Worm (Caenorhabditis elegans) whole organism, mixed stage, embryonic: ENCODE data around the gene F10D7.5.

ENCODE experiments used
- M03D4.4 ChIP-seq: sonication (generic microtip); optimal IDR thresholded peaks from 2 replicates; lab custom pipeline; 2017; ENCODE audit warnings: mild to moderate bottlenecking, missing genetic modification characterization, missing compliant biosample characterization
- bed-3 ChIP-seq: fragments of 200-800 bp; sonication (Bioruptor generic); optimal IDR thresholded peaks from 3 replicates; lab custom pipeline; 2018; ENCODE audit warnings: mild to moderate bottlenecking, missing genetic modification characterization, moderate library complexity, missing compliant biosample characterization
- blmp-1 ChIP-seq: fragments of 150-350 bp; optimal IDR thresholded peaks from 2 replicates; lab custom pipeline; 2014; ENCODE audit warnings: missing biosample characterization, missing genetic modification characterization
- ceh-39 ChIP-seq: fragments of 150-350 bp; optimal IDR thresholded peaks from 2 replicates; lab custom pipeline; 2014; ENCODE audit warnings: missing biosample characterization, missing genetic modification characterization
- ceh-43 ChIP-seq: fragments of 200-800 bp; sonication (Bioruptor generic); optimal IDR thresholded peaks from 2 replicates; lab custom pipeline; 2018; ENCODE audit warnings: mild to moderate bottlenecking, missing genetic modification characterization, moderate library complexity, missing compliant biosample characterization
- ceh-83 ChIP-seq: fragments of 200-800 bp; sonication (Bioruptor generic); optimal IDR thresholded peaks from 2 replicates; lab custom pipeline; 2018; ENCODE audit warnings: mild to moderate bottlenecking, missing genetic modification characterization, missing compliant biosample characterization
- ces-1 ChIP-seq: fragments of 150-350 bp; optimal IDR thresholded peaks from 2 replicates; lab custom pipeline; 2014; ENCODE audit warnings: missing biosample characterization, missing genetic modification reagents, missing genetic modification characterization
- cnd-1 ChIP-seq: fragments of 200-800 bp; sonication (Bioruptor generic); optimal IDR thresholded peaks from 2 replicates; lab custom pipeline; 2018; ENCODE audit warnings: mild to moderate bottlenecking, missing genetic modification characterization, missing compliant biosample characterization
- drap-1 ChIP-seq: fragments of 200-800 bp; sonication (Bioruptor generic); optimal IDR thresholded peaks from 3 replicates; lab custom pipeline; 2018; ENCODE audit warnings: mild to moderate bottlenecking, missing genetic modification characterization, missing compliant biosample characterization
- elt-1 ChIP-seq: sonication (generic microtip); optimal IDR thresholded peaks from 2 replicates; lab custom pipeline; 2017; ENCODE audit warnings: missing genetic modification characterization, mild to moderate bottlenecking, missing compliant biosample characterization, antibody characterized with exemption, moderate library complexity, borderline replicate concordance; ENCODE audit not compliant: insufficient read depth
- elt-3 ChIP-seq: fragments of 150-350 bp; optimal IDR thresholded peaks from 2 replicates; lab custom pipeline; 2014; ENCODE audit warnings: missing biosample characterization, missing genetic modification characterization
- flh-1 ChIP-seq: fragments of 200-800 bp; sonication (Bioruptor generic); optimal IDR thresholded peaks from 2 replicates; lab custom pipeline; 2018; ENCODE audit warnings: mild to moderate bottlenecking, missing genetic modification characterization, moderate library complexity, missing compliant biosample characterization
- ham-2 ChIP-seq: fragments of 200-800 bp; sonication (Bioruptor generic); optimal IDR thresholded peaks from 2 replicates; lab custom pipeline; 2018; ENCODE audit warnings: mild to moderate bottlenecking, missing genetic modification characterization, missing compliant biosample characterization
- hlh-1 ChIP-seq: fragments of 150-350 bp; optimal IDR thresholded peaks from 2 replicates; lab custom pipeline; 2014; ENCODE audit warnings: missing biosample characterization, missing genetic modification reagents, missing genetic modification characterization
- lin-13 ChIP-seq: fragments of 150-350 bp; optimal IDR thresholded peaks from 2 replicates; lab custom pipeline; 2014; ENCODE audit warnings: missing biosample characterization, missing genetic modification characterization
- lin-32 ChIP-seq: fragments of 200-800 bp; sonication (Bioruptor generic); optimal IDR thresholded peaks from 2 replicates; lab custom pipeline; 2018; ENCODE audit warnings: mild to moderate bottlenecking, missing genetic modification characterization, missing compliant biosample characterization
- lsy-2 ChIP-seq: fragments of 150-350 bp; optimal IDR thresholded peaks from 2 replicates; lab custom pipeline; 2014; ENCODE audit warnings: missing biosample characterization, missing genetic modification characterization
- mab-5 ChIP-seq: fragments of 150-350 bp; optimal IDR thresholded peaks from 2 replicates; lab custom pipeline; 2014; ENCODE audit warnings: missing biosample characterization, missing genetic modification characterization
- mep-1 ChIP-seq: fragments of 150-350 bp; optimal IDR thresholded peaks from 2 replicates; lab custom pipeline; 2017; ENCODE audit warnings: missing biosample characterization, missing genetic modification reagents, missing genetic modification characterization, inconsistent platforms
- mls-2 ChIP-seq: sonication (generic microtip); optimal IDR thresholded peaks from 2 replicates; lab custom pipeline; 2016; ENCODE audit warnings: mild to moderate bottlenecking, missing genetic modification characterization, moderate library complexity, missing compliant biosample characterization
- nhr-12 ChIP-seq: fragments of 150-350 bp; optimal IDR thresholded peaks from 2 replicates; lab custom pipeline; 2014; ENCODE audit warnings: missing biosample characterization, missing genetic modification characterization
- nhr-2 ChIP-seq: fragments of 150-350 bp; optimal IDR thresholded peaks from 2 replicates; lab custom pipeline; 2014; ENCODE audit warnings: missing biosample characterization, missing genetic modification characterization
- nhr-237 ChIP-seq: fragments of 150-350 bp; optimal IDR thresholded peaks from 2 replicates; lab custom pipeline; 2014; ENCODE audit warnings: missing biosample characterization, missing genetic modification characterization
- nhr-28 ChIP-seq: fragments of 150-350 bp; optimal IDR thresholded peaks from 2 replicates; lab custom pipeline; 2014; ENCODE audit warnings: missing biosample characterization, missing genetic modification characterization
- nhr-76 ChIP-seq: sonication (generic microtip); optimal IDR thresholded peaks from 2 replicates; lab custom pipeline; 2017; ENCODE audit warnings: missing biosample characterization, missing genetic modification characterization
- pha-4 ChIP-seq: fragments of 150-350 bp; optimal IDR thresholded peaks from 2 replicates; lab custom pipeline; 2018; ENCODE audit warnings: missing biosample characterization, missing genetic modification reagents, missing genetic modification characterization
- sem-2 ChIP-seq: fragments of 200-800 bp; sonication (Bioruptor generic); optimal IDR thresholded peaks from 2 replicates; lab custom pipeline; 2018; ENCODE audit warnings: mild to moderate bottlenecking, missing genetic modification characterization, missing compliant biosample characterization
- snpc-4 ChIP-seq: fragments of 150-350 bp; optimal IDR thresholded peaks from 2 replicates; lab custom pipeline; 2014; ENCODE audit warnings: missing biosample characterization, missing genetic modification characterization
- sptf-1 ChIP-seq: sonication (generic microtip); optimal IDR thresholded peaks from 2 replicates; lab custom pipeline; 2017; ENCODE audit warnings: mild to moderate bottlenecking, missing genetic modification characterization, moderate library complexity, missing compliant biosample characterization
- tbx-8 ChIP-seq: fragments of 200-800 bp; sonication (Bioruptor generic); optimal IDR thresholded peaks from 2 replicates; lab custom pipeline; 2018; ENCODE audit warnings: mild to moderate bottlenecking, missing genetic modification characterization, moderate library complexity, missing compliant biosample characterization
- unc-120 ChIP-seq: sonication (generic microtip); optimal IDR thresholded peaks from 2 replicates; lab custom pipeline; 2017; ENCODE audit warnings: missing genetic modification characterization, missing compliant biosample characterization; ENCODE audit not compliant: poor library complexity, severe bottlenecking
- unc-39 ChIP-seq: fragments of 150-350 bp; optimal IDR thresholded peaks from 2 replicates; lab custom pipeline; 2014; ENCODE audit warnings: missing biosample characterization, missing genetic modification characterization
- unc-62 ChIP-seq: fragments of 150-350 bp; optimal IDR thresholded peaks from 2 replicates; lab custom pipeline; 2014; ENCODE audit warnings: missing biosample characterization, missing genetic modification reagents, missing genetic modification characterization
- zip-8 ChIP-seq: fragments of 150-350 bp; optimal IDR thresholded peaks from 2 replicates; lab custom pipeline; 2014; ENCODE audit warnings: missing biosample characterization, missing genetic modification characterization
- ztf-11 ChIP-seq: fragments of 150-350 bp; optimal IDR thresholded peaks from 2 replicates; lab custom pipeline; 2014; ENCODE audit warnings: missing biosample characterization, missing genetic modification characterization

Gene F10D7.5

DNA sequence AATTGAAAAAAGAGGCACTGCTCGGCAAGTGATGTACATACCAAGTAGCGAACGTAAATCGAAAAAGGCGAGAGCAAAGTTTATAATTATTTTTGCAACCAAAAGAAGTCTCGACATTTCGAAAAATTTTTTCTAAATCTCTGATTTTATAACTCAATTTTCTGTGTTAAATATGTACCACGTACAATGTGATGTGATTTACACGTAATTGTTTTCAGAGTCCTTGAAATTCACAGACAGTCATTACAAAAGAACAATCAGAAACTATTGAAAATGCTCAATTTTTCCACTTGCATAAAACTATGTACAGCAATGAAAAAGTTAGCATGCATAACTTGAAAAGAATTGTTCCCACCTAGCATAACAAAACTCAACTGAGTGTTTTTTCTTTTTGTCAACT is 11.6 kb upstream of the F10D7.5 start:
- TF ChIP-seq pha-4 (tag; lab: Kevin White, UChicago): no peak
- TF ChIP-seq ceh-83 (GFP tag; lab: Kevin White, UChicago): no peak
- no peak for TF ChIP-seq lsy-2
- no peak for TF ChIP-seq mab-5
- TF ChIP-seq nhr-12 (tag; lab: Kevin White, UChicago): no peak

ce11 chrX:17401264-17401663 is 9.8 kb upstream of the F10D7.5 start, which contains the start of gene F11C7.6:
TSS of gene F11C7.6 (plus strand) at chrX:17401564.
- TF ChIP-seq ham-2 (GFP tag; lab: Kevin White, UChicago) (no peak), flh-1 (GFP tag; lab: Kevin White, UChicago) (no peak), mls-2 (tag; lab: Kevin White, UChicago) (no peak), lin-13 (tag; lab: Kevin White, UChicago) (no peak), elt-1 (tag; lab: Kevin White, UChicago) (no peak), snpc-4 (tag; lab: Kevin White, UChicago) (no peak), unc-62 (no peak), mab-5 (no peak), blmp-1 (tag; lab: Kevin White, UChicago) (no peak), nhr-28 (tag; lab: Kevin White, UChicago) (no peak), M03D4.4 (tag; lab: Kevin White, UChicago) (no peak), lin-32 (no peak), hlh-1 (tag; lab: Kevin White, UChicago) (no peak), cnd-1 (tag; lab: Kevin White, UChicago) (no peak), ceh-43 (GFP tag; lab: Kevin White, UChicago) (no peak), tbx-8 (no peak)

ce11 chrX:17400425-17400824 is 9.0 kb upstream of the F10D7.5 start:
- TF ChIP-seq lsy-2: no peak
- no peak for TF ChIP-seq snpc-4 (tag; lab: Kevin White, UChicago)
- no peak for TF ChIP-seq lin-13 (tag; lab: Kevin White, UChicago)

ce11 chrX:17398293-17398692 is 6.9 kb upstream of the F10D7.5 start, which contains the start of gene F11C7.7:
TSS of gene F11C7.7 (plus strand) at chrX:17398593.
- TF ChIP-seq mep-1 (tag; lab: Kevin White, UChicago) (no peak), M03D4.4 (tag; lab: Kevin White, UChicago) (no peak), sptf-1 (tag; lab: Kevin White, UChicago) (no peak), mls-2 (tag; lab: Kevin White, UChicago) (no peak), ham-2 (GFP tag; lab: Kevin White, UChicago) (no peak), lsy-2 (no peak), blmp-1 (tag; lab: Kevin White, UChicago) (no peak), sem-2 (GFP tag; lab: Kevin White, UChicago) (no peak)

DNA sequence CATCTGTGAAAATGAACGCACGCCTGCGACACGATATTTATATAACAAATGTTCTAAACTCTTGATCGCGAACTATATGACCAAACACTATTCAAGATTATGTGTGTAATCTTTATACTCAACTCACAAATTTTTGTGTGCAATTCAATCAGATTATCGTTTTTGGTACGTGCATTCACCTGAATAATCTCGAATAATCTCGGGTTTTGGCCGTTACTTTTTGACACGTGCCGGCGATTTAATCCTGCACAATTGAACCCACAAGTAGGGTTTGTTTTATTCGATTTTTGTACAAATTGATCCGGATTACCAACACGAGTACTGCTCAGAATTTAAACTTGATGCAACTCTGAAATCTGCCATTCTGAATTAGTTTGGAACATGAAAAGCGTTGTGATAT is 5.0 kb upstream of the F10D7.5 start, which contains the start of the genes vap-1 and F11C7.2:
Gene vap-1, minus strand, starts transcription at position 101 of the 400 bp plus-strand sequence.
Gene F11C7.2, plus strand, starts transcription at position 359 of the 400 bp plus-strand sequence.
- TF ChIP-seq M03D4.4 (tag; lab: Kevin White, UChicago) (no peak), elt-3 (tag; lab: Kevin White, UChicago) (no peak), bed-3 (GFP tag; lab: Kevin White, UChicago) (no peak)
- TF ChIP-seq, all 35 proteins: peak for 0

DNA sequence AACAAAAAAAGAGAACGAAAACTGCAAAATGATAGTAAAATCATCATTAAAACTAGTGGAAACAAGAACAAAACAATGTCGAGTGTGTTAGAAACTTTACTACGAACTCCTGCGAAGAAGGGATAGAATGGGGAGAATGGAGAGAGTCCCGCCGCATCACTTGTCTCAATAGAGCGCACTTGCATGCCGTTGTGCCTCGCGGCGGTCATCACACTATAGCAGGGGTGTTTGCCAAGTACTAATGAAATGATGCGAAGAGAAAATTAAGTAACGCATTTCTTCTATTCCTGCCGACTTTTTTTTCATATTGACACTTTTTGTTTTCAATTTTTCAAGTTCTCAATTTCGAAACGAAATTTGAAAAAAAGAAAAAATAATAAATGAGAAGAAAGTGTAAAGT is 767 bp upstream of the F10D7.5 start:
- no peak for TF ChIP-seq ham-2 (GFP tag; lab: Kevin White, UChicago)
- no peak for TF ChIP-seq lin-32
- peak; percentile 2 for TF ChIP-seq cnd-1 (tag; lab: Kevin White, UChicago)
- TF ChIP-seq nhr-28 (tag; lab: Kevin White, UChicago): no peak
- no peak for TF ChIP-seq nhr-12 (tag; lab: Kevin White, UChicago)
- TF ChIP-seq nhr-2: no peak
- TF ChIP-seq M03D4.4 (tag; lab: Kevin White, UChicago): no peak
- TF ChIP-seq ceh-43 (GFP tag; lab: Kevin White, UChicago): no peak
- TF ChIP-seq lsy-2: peak; percentile 49
- TF ChIP-seq unc-120 (tag; lab: Kevin White, UChicago): peak; percentile 49
- TF ChIP-seq lin-13 (tag; lab: Kevin White, UChicago): peak; percentile 74
- no peak for TF ChIP-seq ztf-11 (tag; lab: Kevin White, UChicago)
- peak; percentile 28 for TF ChIP-seq sptf-1 (tag; lab: Kevin White, UChicago)
- TF ChIP-seq blmp-1 (tag; lab: Kevin White, UChicago): no peak
- no peak for TF ChIP-seq nhr-76
- no peak for TF ChIP-seq flh-1 (GFP tag; lab: Kevin White, UChicago)
- no peak for TF ChIP-seq mab-5
- no peak for TF ChIP-seq ceh-39
- TF ChIP-seq unc-62: no peak
- no peak for TF ChIP-seq sem-2 (GFP tag; lab: Kevin White, UChicago)
- TF ChIP-seq ces-1 (GFP tag; lab: Kevin White, UChicago): peak; percentile 91
- TF ChIP-seq drap-1 (GFP tag; lab: Kevin White, UChicago): no peak
- TF ChIP-seq hlh-1 (tag; lab: Kevin White, UChicago): peak; percentile 74
- TF ChIP-seq ceh-83 (GFP tag; lab: Kevin White, UChicago): no peak
- TF ChIP-seq zip-8: no peak
- no peak for TF ChIP-seq snpc-4 (tag; lab: Kevin White, UChicago)
- no peak for TF ChIP-seq bed-3 (GFP tag; lab: Kevin White, UChicago)
- TF ChIP-seq elt-3 (tag; lab: Kevin White, UChicago): no peak
- peak; percentile 79 for TF ChIP-seq pha-4 (tag; lab: Kevin White, UChicago)
- TF ChIP-seq mep-1 (tag; lab: Kevin White, UChicago): peak; percentile 94
- no peak for TF ChIP-seq tbx-8
- no peak for TF ChIP-seq mls-2 (tag; lab: Kevin White, UChicago)
- peak; percentile 62 for TF ChIP-seq nhr-237 (tag; lab: Kevin White, UChicago)
- no peak for TF ChIP-seq unc-39 (tag; lab: Kevin White, UChicago)
- no peak for TF ChIP-seq elt-1 (tag; lab: Kevin White, UChicago)
